Worm (Caenorhabditis elegans) whole organism, young adult: Measurements from ENCODE around the gene Y52E8A.1.

ENCODE experiments used
- B0035.1 ChIP-seq: sonication (generic microtip); optimal IDR thresholded peaks from 2 replicates; lab custom pipeline; 2016; ENCODE audit warnings: missing genetic modification characterization, mild to moderate bottlenecking, missing compliant biosample characterization, missing genotype, missing genetic modification reagents
- B0336.3 ChIP-seq: fragments of 200-800 bp; sonication (Bioruptor generic); IDR thresholded peaks from 2 replicates; pipeline ENCODE4 v1.3.6; 2022; ENCODE audit warnings: missing genetic modification characterization, missing compliant biosample characterization
- C17E4.6 ChIP-seq: fragments of 200-800 bp; sonication (Bioruptor generic); IDR thresholded peaks from 2 replicates; pipeline ENCODE4 v1.3.6; 2022; ENCODE audit warnings: missing genetic modification reagents, missing genetic modification characterization, missing compliant biosample characterization
- F23B12.7 ChIP-seq: sonication (generic microtip); optimal IDR thresholded peaks from 2 replicates; lab custom pipeline; 2017; ENCODE audit warnings: missing genetic modification characterization, mild to moderate bottlenecking, missing compliant biosample characterization, antibody characterized with exemption, moderate library complexity; ENCODE audit not compliant: insufficient read depth
- F33H1.4 ChIP-seq: fragments of 200-800 bp; sonication (Bioruptor generic); IDR thresholded peaks from 2 replicates; pipeline ENCODE4 v1.3.6; 2022; ENCODE audit warnings: missing genetic modification reagents, missing genetic modification characterization, missing compliant biosample characterization
- F37B4.10 ChIP-seq: fragments of 200-800 bp; sonication (Bioruptor generic); IDR thresholded peaks from 2 replicates; pipeline ENCODE4 v1.3.6; 2022; ENCODE audit warnings: missing genetic modification characterization, missing compliant biosample characterization
- F39B2.1 ChIP-seq: fragments of 200-800 bp; sonication (Bioruptor generic); IDR thresholded peaks from 2 replicates; pipeline ENCODE4 v1.3.6; 2022; ENCODE audit warnings: missing genetic modification reagents, missing genetic modification characterization, missing compliant biosample characterization
- F55B11.4 ChIP-seq: sonication (generic microtip); optimal IDR thresholded peaks from 2 replicates; lab custom pipeline; 2016; ENCODE audit warnings: missing compliant biosample characterization, missing genetic modification characterization, borderline replicate concordance; ENCODE audit not compliant: insufficient read depth
- F57A8.1 ChIP-seq: fragments of 200-800 bp; sonication (Bioruptor generic); optimal IDR thresholded peaks from 2 replicates; lab custom pipeline; 2018; ENCODE audit warnings: mild to moderate bottlenecking, missing genetic modification characterization, moderate library complexity, missing compliant biosample characterization
- K12H6.12 ChIP-seq: fragments of 200-800 bp; sonication (Bioruptor generic); optimal IDR thresholded peaks from 2 replicates; lab custom pipeline; 2018; ENCODE audit warnings: mild to moderate bottlenecking, missing genetic modification characterization, missing compliant biosample characterization
- Y56A3A.18 ChIP-seq: fragments of 200-800 bp; sonication (Bioruptor generic); IDR thresholded peaks from 2 replicates; pipeline ENCODE4 v1.3.6; 2022; ENCODE audit warnings: missing genetic modification reagents, missing genetic modification characterization, missing compliant biosample characterization
- Y95B8A.8 ChIP-seq: fragments of 200-800 bp; sonication (Bioruptor generic); IDR thresholded peaks from 2 replicates; pipeline ENCODE4 v1.3.6; 2022; ENCODE audit warnings: missing genetic modification reagents, missing genetic modification characterization, missing compliant biosample characterization
- aptf-3 ChIP-seq: fragments of 200-800 bp; sonication (Bioruptor generic); IDR thresholded peaks from 2 replicates; pipeline ENCODE4 v1.3.6; 2022; ENCODE audit warnings: missing genetic modification characterization, missing compliant biosample characterization
- athp-1 ChIP-seq: sonication (generic microtip); optimal IDR thresholded peaks from 2 replicates; lab custom pipeline; 2017; ENCODE audit warnings: mild to moderate bottlenecking, missing genetic modification characterization, missing compliant biosample characterization
- attf-3 ChIP-seq: fragments of 200-800 bp; sonication (Bioruptor generic); conservative IDR thresholded peaks from 2 replicates; pipeline ENCODE4 v1.3.6; 2022; ENCODE audit warnings: missing genetic modification reagents, missing genetic modification characterization, missing compliant biosample characterization
- attf-5 ChIP-seq: fragments of 200-800 bp; sonication (Bioruptor generic); optimal IDR thresholded peaks from 2 replicates; lab custom pipeline; 2018; ENCODE audit warnings: mild to moderate bottlenecking, missing genetic modification characterization, missing compliant biosample characterization
- bed-1 ChIP-seq: fragments of 200-800 bp; sonication (Bioruptor generic); IDR thresholded peaks from 2 replicates; pipeline ENCODE4 v1.3.6; 2022; ENCODE audit warnings: missing genetic modification reagents, missing genetic modification characterization, missing compliant biosample characterization
- ceh-100 ChIP-seq: fragments of 200-800 bp; sonication (Bioruptor generic); IDR thresholded peaks from 2 replicates; pipeline ENCODE4 v1.3.6; 2022; ENCODE audit warnings: missing genetic modification reagents, missing genetic modification characterization, missing compliant biosample characterization
- ceh-91 ChIP-seq: fragments of 200-800 bp; sonication (Bioruptor generic); IDR thresholded peaks from 2 replicates; pipeline ENCODE4 v1.3.6; 2022; ENCODE audit warnings: missing genetic modification reagents, missing genetic modification characterization, missing compliant biosample characterization
- egl-18 ChIP-seq: fragments of 200-800 bp; sonication (Bioruptor generic); IDR thresholded peaks from 2 replicates; pipeline ENCODE4 v1.3.6; 2022; ENCODE audit warnings: missing genetic modification reagents, missing genetic modification characterization, missing compliant biosample characterization
- ekl-4 ChIP-seq: fragments of 200-800 bp; sonication (Bioruptor generic); IDR thresholded peaks from 2 replicates; pipeline ENCODE4 v1.3.6; 2022; ENCODE audit warnings: missing genetic modification reagents, missing genetic modification characterization, missing compliant biosample characterization
- fkh-3 ChIP-seq: sonication (generic microtip); optimal IDR thresholded peaks from 2 replicates; lab custom pipeline; 2016; ENCODE audit warnings: mild to moderate bottlenecking, missing genetic modification characterization, missing compliant biosample characterization
- hsf-1 ChIP-seq: fragments of 200-800 bp; sonication (Bioruptor generic); IDR thresholded peaks from 2 replicates; pipeline ENCODE4 v1.3.6; 2022; ENCODE audit warnings: missing genetic modification reagents, missing genetic modification characterization, missing compliant biosample characterization
- lag-1 ChIP-seq: fragments of 200-800 bp; sonication (Bioruptor generic); IDR thresholded peaks from 2 replicates; pipeline ENCODE4 v1.3.6; 2022; ENCODE audit warnings: missing genetic modification reagents, missing genetic modification characterization, missing compliant biosample characterization
- let-526 ChIP-seq: fragments of 200-800 bp; sonication (Bioruptor generic); IDR thresholded peaks from 2 replicates; pipeline ENCODE4 v1.3.6; 2022; ENCODE audit warnings: missing genetic modification reagents, missing genetic modification characterization, missing compliant biosample characterization
- lir-1 ChIP-seq: fragments of 200-800 bp; sonication (Bioruptor generic); conservative IDR thresholded peaks from 2 replicates; pipeline ENCODE4 v1.3.6; 2022; ENCODE audit warnings: missing genetic modification reagents, missing genetic modification characterization, missing compliant biosample characterization
- pbrm-1 ChIP-seq: fragments of 200-800 bp; sonication (Bioruptor generic); IDR thresholded peaks from 2 replicates; pipeline ENCODE4 v1.3.6; 2022; ENCODE audit warnings: missing genetic modification reagents, missing genetic modification characterization, missing compliant biosample characterization
- rcor-1 ChIP-seq: fragments of 200-800 bp; sonication (Bioruptor generic); IDR thresholded peaks from 2 replicates; pipeline ENCODE4 v1.3.6; 2022; ENCODE audit warnings: missing genetic modification reagents, missing genetic modification characterization, missing compliant biosample characterization
- rec-8 ChIP-seq, 2 experiments: sonication (generic microtip); optimal IDR thresholded peaks; 2 replicates each; lab custom pipeline; 2016; ENCODE audit warnings: mild to moderate bottlenecking in 2 of 2, missing genetic modification characterization in 2 of 2, missing genetic modification reagents in 2 of 2, missing genotype in 2 of 2, missing biosample characterization in 1 of 2, missing compliant biosample characterization in 1 of 2, moderate library complexity in 1 of 2
- rpc-1 ChIP-seq, 2 experiments: fragments of 150-350 bp in 1 of 2; sonication (generic microtip) in 1 of 2; optimal IDR thresholded peaks; 2 replicates each; lab custom pipeline; 2014 to 2018; ENCODE audit warnings: missing biosample characterization in 1 of 2, missing genetic modification characterization in 1 of 2, missing genetic modification reagents in 1 of 2, missing genotype in 1 of 2
- sdz-38 ChIP-seq: sonication (generic microtip); optimal IDR thresholded peaks from 2 replicates; lab custom pipeline; 2016; ENCODE audit warnings: missing genotype, missing genetic modification characterization, missing compliant biosample characterization
- snpc-1.1 ChIP-seq: sonication (generic microtip); optimal IDR thresholded peaks from 2 replicates; lab custom pipeline; 2017; ENCODE audit warnings: missing genetic modification characterization, mild to moderate bottlenecking, missing compliant biosample characterization, antibody characterized with exemption, moderate library complexity, missing genotype, missing genetic modification reagents; ENCODE audit not compliant: insufficient read depth
- snpc-1.3 ChIP-seq: sonication (generic microtip); optimal IDR thresholded peaks from 2 replicates; lab custom pipeline; 2017; ENCODE audit warnings: missing genetic modification characterization, mild to moderate bottlenecking, missing compliant biosample characterization, antibody characterized with exemption, moderate library complexity, missing genotype, missing genetic modification reagents; ENCODE audit not compliant: insufficient read depth
- ztf-25 ChIP-seq: fragments of 200-800 bp; sonication (Bioruptor generic); IDR thresholded peaks from 2 replicates; pipeline ENCODE4 v1.3.6; 2022; ENCODE audit warnings: missing genetic modification reagents, missing genetic modification characterization, missing compliant biosample characterization
- ztf-28 ChIP-seq: fragments of 200-800 bp; sonication (Bioruptor generic); IDR thresholded peaks from 2 replicates; pipeline ENCODE4 v1.3.6; 2022; ENCODE audit warnings: missing genetic modification reagents, missing genetic modification characterization, missing compliant biosample characterization

Gene Y52E8A.1

ce11 chrII:4291799-4292198, 30.1 kb upstream of the Y52E8A.1 start:
- TF ChIP-seq pbrm-1 (GFP tag; lab: Robert Waterston, UW) (no peak), B0035.1 (tag; lab: Kevin White, UChicago) (no peak), F23B12.7 (tag; lab: Kevin White, UChicago) (no peak), let-526 (no peak), F39B2.1 (no peak), ztf-25 (GFP tag; lab: Robert Waterston, UW) (no peak), sdz-38 (tag; lab: Kevin White, UChicago) (no peak), aptf-3 (no peak), bed-1 (no peak), ceh-91 (GFP tag; lab: Robert Waterston, UW) (no peak), F33H1.4 (GFP tag; lab: Robert Waterston, UW) (no peak), B0336.3 (GFP tag; lab: Robert Waterston, UW) (no peak), Y56A3A.18 (GFP tag; lab: Robert Waterston, UW) (no peak)
- TF ChIP-seq, all 124 proteins: peak for 0

- TF ChIP-seq snpc-1.3 (tag; lab: Kevin White, UChicago) (no peak), lag-1 (GFP tag; lab: Robert Waterston, UW) (no peak), egl-18 (GFP tag; lab: Robert Waterston, UW) (no peak), attf-3 (GFP tag; lab: Robert Waterston, UW) (no peak), rec-8 (tag; optimal IDR thresholded peaks at IDR 0.05; lab: Kevin White, UChicago) (no peak), rcor-1 (GFP tag; lab: Robert Waterston, UW) (no peak), C17E4.6 (GFP tag; lab: Robert Waterston, UW) (no peak), F55B11.4 (tag; lab: Kevin White, UChicago) (no peak), ztf-28 (no peak), K12H6.12 (tag; lab: Kevin White, UChicago) (no peak), lir-1 (no peak)
- TF ChIP-seq, all 124 proteins: peak for 0
These were observed 28.8 kb upstream of the Y52E8A.1 start for ce11 chrII:4293027-4293522.

DNA sequence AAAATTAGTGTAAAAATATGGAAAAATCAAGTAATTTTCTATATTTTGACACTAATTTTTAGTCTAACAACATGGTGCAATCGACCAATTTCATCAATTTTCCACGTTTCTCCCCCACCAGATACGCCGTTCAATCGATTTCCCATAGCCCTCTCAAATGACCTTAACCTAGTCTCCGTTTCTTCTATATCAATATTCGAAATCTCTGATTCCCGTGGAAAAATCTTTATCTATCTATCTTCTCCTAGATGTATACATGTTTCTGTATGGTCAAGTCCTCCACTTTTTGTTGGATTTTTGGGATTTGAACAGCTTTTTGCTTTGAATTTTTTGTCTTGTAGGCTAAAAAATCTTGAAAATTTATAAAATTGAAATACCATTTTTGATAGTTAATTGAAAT, 27.7 kb upstream of the Y52E8A.1 start:
- no peak for TF ChIP-seq F37B4.10 (GFP tag; lab: Robert Waterston, UW)
- TF ChIP-seq ekl-4 (GFP tag; lab: Robert Waterston, UW), result no peak
- no peak for TF ChIP-seq ztf-28

- TF ChIP-seq Y56A3A.18 (GFP tag; lab: Robert Waterston, UW) (no peak), F37B4.10 (GFP tag; lab: Robert Waterston, UW) (no peak), fkh-3 (tag; lab: Kevin White, UChicago) (no peak), snpc-1.1 (no peak), F57A8.1 (GFP tag; lab: Kevin White, UChicago) (no peak), athp-1 (tag; lab: Kevin White, UChicago) (no peak), rpc-1 (optimal IDR thresholded peaks at IDR 0.05; lab: Kevin White, UChicago) (no peak), rpc-1 (tag; optimal IDR thresholded peaks at IDR 0.05; lab: Kevin White, UChicago) (no peak), ceh-100 (GFP tag; lab: Robert Waterston, UW) (no peak), hsf-1 (GFP tag; lab: Robert Waterston, UW) (no peak), Y95B8A.8 (GFP tag; lab: Robert Waterston, UW) (no peak), attf-5 (GFP tag; lab: Kevin White, UChicago) (no peak)
These were observed 27.1 kb upstream of the Y52E8A.1 start, which contains the start of gene rml-4 for ce11 chrII:4294801-4295200. Gene rml-4 (plus strand): TSS chrII:4295101.
